Fruit fly (Drosophila melanogaster): ENCODE results near the gene H.

H gene

dm6 chr3R:20595901-20596300, 25.8 kb upstream of the H start:
- no peak for TF ChIP-seq noc (tag; optimal IDR thresholded peaks at IDR 0.05)

DNA sequence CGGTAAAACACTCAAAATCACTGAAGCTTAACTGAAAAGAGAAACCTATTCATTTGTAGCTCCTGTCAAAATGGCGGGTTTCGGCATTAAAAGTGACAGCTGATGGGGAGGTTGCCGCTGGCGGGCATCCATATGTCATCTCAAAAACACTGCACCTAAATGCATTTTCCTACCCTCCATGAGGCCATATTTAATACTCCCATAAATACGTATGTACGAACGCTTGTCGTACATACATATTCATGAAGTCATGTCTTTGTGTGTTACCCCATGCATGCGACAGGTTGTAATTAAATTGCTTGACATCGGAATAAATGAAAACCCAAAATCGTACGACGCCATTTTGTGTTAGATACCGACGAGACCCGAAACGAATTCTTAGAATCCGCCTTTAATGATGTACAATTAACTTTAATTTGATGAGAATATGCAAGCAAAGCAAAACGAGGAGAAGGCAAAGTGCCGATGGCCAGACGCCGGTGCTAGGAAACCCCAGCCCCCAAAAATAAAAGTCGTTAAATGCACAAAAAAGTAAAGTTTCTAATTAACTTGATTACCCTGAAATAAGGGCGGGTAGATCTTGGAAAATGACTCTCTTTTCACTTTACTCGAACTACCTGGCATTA, 25.3 kb upstream of the H start:
- no peak for TF ChIP-seq noc (tag; optimal IDR thresholded peaks at IDR 0.05)

DNA sequence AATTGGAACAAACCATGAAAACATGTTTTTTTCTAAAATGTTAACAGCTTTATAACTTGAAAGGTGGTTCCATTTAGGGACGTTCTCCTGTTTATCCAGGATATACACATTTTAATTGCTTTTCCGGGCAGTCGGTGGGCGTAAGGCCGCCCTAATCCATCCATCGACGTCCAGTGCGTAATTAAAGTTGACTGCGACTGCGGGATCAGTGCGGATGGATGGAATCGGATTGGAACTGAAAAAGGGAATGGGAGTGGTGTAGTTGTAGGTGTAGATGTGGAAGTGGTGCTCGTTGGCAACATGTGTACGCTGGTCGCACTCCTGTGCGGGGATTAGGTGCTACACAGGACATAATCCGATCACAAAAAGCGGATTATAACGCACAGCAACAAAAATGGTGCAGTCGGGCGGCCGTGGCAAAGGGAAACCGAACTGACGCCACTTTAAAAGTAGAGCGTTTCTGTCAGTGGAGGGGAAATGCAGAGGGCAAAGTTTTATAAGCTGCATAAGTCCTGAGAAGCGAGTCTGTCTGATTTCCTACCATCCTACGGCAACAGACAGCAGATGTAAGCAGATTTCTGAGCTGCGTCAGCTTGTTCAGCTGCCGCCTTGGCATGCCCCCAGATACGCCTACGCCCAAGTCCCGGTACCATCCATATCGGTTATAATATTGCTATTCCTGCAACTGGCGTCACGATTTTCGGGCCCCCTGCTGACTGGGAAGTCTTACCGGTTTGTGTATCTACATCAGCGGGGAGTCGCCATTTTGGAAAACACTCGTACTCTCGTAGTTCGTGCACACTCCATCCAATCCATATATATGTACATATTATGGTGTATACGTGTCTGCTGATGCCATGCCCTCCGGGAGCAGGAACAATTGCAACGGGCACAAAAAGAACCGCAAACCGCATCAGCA, 24.1 kb upstream of the H start:
- TF ChIP-seq noc (tag; optimal IDR thresholded peaks at IDR 0.05) = no peak

DNA sequence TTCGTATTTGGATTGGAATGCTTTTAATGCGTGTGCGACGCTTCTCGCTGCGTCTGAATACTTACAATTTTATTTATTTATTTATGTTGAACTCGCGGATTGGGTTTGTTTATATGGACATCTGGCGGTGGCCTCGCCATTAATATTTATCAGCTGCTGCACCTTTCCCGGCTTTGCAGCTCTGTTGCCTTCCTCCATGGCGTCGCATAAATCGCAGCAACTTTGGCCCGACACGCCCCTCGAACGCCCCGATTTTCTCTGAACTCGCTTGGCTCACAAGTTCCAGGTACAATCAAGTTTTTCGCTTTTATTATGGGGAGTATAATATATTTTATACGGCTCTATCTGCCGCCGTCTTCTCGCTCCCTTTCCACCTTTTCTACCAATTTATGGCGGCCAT, 21.6 kb upstream of the H start:
- TF ChIP-seq noc (tag; optimal IDR thresholded peaks at IDR 0.05) = no peak

dm6 chr3R:20602599-20602998, 19.1 kb upstream of the H start:
- no peak for TF ChIP-seq noc (tag; optimal IDR thresholded peaks at IDR 0.05)

DNA sequence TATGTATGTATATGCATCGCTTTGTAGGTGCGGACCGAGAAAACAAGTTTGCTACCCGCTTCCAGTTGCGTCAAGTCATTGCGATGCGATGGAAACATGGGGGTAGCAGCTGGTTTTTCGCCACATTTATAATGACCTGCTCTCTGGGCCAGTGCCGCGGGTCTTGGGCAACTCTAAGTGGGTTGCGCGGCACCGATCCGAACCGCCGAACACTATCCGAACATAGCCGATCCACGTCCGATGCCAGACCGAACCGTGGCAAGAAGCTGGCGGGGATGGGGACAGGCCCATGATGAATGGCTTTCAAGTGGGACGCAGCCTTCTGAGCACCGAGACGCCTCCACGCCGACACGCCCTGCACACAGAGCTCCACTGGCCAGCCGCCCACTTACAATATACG, 17.7 kb upstream of the H start:
- no peak for TF ChIP-seq noc (tag; optimal IDR thresholded peaks at IDR 0.05)

DNA sequence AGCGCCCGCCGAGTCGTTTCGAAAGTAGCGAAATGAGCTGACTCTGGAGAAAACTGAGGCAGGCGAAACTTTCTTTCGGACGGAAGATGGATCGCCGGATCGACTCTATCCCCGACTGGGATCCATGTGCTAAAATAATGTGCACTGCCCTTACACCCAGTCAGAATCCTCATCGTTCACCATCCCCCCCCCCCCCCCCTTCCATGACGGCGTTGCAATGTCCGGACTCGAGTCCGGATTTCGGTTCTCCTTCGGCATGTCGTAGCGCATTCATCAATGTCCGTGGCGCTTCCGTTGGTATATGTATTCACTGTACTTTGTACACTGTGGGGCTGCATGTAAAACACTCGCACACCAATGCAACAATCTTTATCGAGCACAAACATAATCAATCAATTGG, 16.7 kb upstream of the H start:
- no peak for TF ChIP-seq noc (tag; optimal IDR thresholded peaks at IDR 0.05)

- peak; percentile 79 for TF ChIP-seq noc (tag; optimal IDR thresholded peaks at IDR 0.05)
These were observed 16.1 kb upstream of the H start for dm6 chr3R:20605562-20606155.

dm6 chr3R:20608199-20608598, 13.5 kb upstream of the H start:
- TF ChIP-seq noc (tag; optimal IDR thresholded peaks at IDR 0.05) = no peak

- TF ChIP-seq noc (tag; optimal IDR thresholded peaks at IDR 0.05) = no peak
These were observed 4.9 kb upstream of the H start, which contains the start of gene CG15923 for dm6 chr3R:20616801-20617200. TSS of gene CG15923 (minus strand) at chr3R:20616901.

- no peak for TF ChIP-seq noc (tag; optimal IDR thresholded peaks at IDR 0.05)
These were observed 4.2 kb upstream of the H start, which contains the start of gene CG5466 for dm6 chr3R:20617583-20617982. TSS of gene CG5466 (plus strand) at chr3R:20617883.

dm6 chr3R:20618947-20619346, 2.8 kb upstream of the H start:
- no peak for TF ChIP-seq noc (tag; optimal IDR thresholded peaks at IDR 0.05)

- no peak for TF ChIP-seq noc (tag; optimal IDR thresholded peaks at IDR 0.05)
These were observed 795 bp downstream of the H start for dm6 chr3R:20622297-20623168.

- TF ChIP-seq noc (tag; optimal IDR thresholded peaks at IDR 0.05) = no peak
These were observed 4.4 kb downstream of the H start for dm6 chr3R:20626123-20626522.

DNA sequence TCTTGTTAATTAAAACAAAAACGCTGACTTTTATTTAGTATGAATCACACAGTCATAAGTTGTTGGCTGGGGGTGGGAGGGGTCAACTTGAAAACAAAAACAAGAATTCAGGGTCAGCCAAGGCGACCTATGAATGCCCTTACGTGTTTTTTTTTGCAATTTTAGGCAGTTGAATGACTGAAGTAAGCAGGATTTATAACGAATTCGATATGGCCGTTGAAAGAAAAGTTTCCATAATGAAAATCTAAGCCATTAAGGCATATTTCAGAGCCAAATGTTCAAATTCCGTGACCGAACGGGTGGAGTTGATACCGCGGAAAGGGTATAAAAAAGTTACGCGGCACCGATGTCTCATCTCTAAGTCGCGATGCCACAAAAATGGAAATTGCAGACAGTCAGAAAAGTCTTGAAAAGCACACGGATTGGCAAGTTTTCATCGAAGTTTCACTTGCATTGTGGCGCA, 12.3 kb downstream of the H start:
- TF ChIP-seq noc (tag; optimal IDR thresholded peaks at IDR 0.05) = no peak
